Fruit fly (Drosophila melanogaster) whole organism, wandering third instar larva: ENCODE data around the gene mmy.

ENCODE experiments used
- Abd-B ChIP-seq: fragments of >200 bp; optimal IDR thresholded peaks from 2 replicates; lab custom pipeline; 2017; ENCODE audit warnings: missing biosample characterization, missing genetic modification characterization
- CG32264 ChIP-seq: fragments of 200-800 bp; sonication (Bioruptor generic); optimal IDR thresholded peaks from 2 replicates; lab custom pipeline; 2016; ENCODE audit warnings: missing biosample characterization, missing genetic modification characterization
- CG9705 ChIP-seq: fragments of 200-800 bp; sonication (Bioruptor generic); optimal IDR thresholded peaks from 2 replicates; lab custom pipeline; 2018; ENCODE audit warnings: missing biosample characterization, mild to moderate bottlenecking, missing genetic modification characterization
- CrebA ChIP-seq: fragments of 200-800 bp; sonication (Bioruptor generic); optimal IDR thresholded peaks from 2 replicates; lab custom pipeline; 2016; ENCODE audit warnings: missing biosample characterization, mild to moderate bottlenecking, missing genetic modification characterization, borderline replicate concordance
- Dfd ChIP-seq: fragments of >200 bp; optimal IDR thresholded peaks from 2 replicates; lab custom pipeline; 2017; ENCODE audit warnings: missing biosample characterization, missing genetic modification characterization
- Dif ChIP-seq: fragments of 200-275, 200-300 bp; sonication (Bioruptor generic); optimal IDR thresholded peaks from 2 replicates; lab custom pipeline; 2018; ENCODE audit warnings: missing biosample characterization, missing genetic modification characterization; ENCODE audit not compliant: partially characterized antibody
- GATAd ChIP-seq: sonication (Bioruptor generic); optimal IDR thresholded peaks from 2 replicates; lab custom pipeline; 2016; ENCODE audit warnings: missing biosample characterization, missing genetic modification characterization
- HLH106 ChIP-seq: fragments of 200-800 bp; optimal IDR thresholded peaks from 3 replicates; lab custom pipeline; 2019; ENCODE audit warnings: missing biosample characterization, mild to moderate bottlenecking, missing genetic modification characterization, moderate library complexity
- Hnf4 ChIP-seq: fragments of 200-800 bp; sonication (Bioruptor generic); optimal IDR thresholded peaks from 2 replicates; lab custom pipeline; 2016; ENCODE audit warnings: missing biosample characterization, mild to moderate bottlenecking, missing genetic modification characterization
- Hr78 ChIP-seq: fragments of >200 bp; optimal IDR thresholded peaks from 2 replicates; lab custom pipeline; 2017; ENCODE audit warnings: missing biosample characterization, missing genetic modification characterization
- Hr83 ChIP-seq: fragments of 200-300 bp; sonication (Bioruptor generic); optimal IDR thresholded peaks from 2 replicates; lab custom pipeline; 2016; ENCODE audit warnings: missing biosample characterization, mild to moderate bottlenecking, missing genetic modification characterization, moderate library complexity; ENCODE audit not compliant: poor library complexity, severe bottlenecking
- Jra ChIP-seq: sonication (Bioruptor generic); optimal IDR thresholded peaks from 2 replicates; lab custom pipeline; 2016; ENCODE audit warnings: missing biosample characterization, missing genetic modification characterization
- Mio ChIP-seq: sonication (Bioruptor generic); optimal IDR thresholded peaks from 2 replicates; lab custom pipeline; 2016; ENCODE audit warnings: missing biosample characterization, missing genetic modification characterization
- Myc ChIP-seq: fragments of >200 bp; optimal IDR thresholded peaks from 2 replicates; lab custom pipeline; 2017
- N ChIP-seq: fragments of >200 bp; optimal IDR thresholded peaks from 2 replicates; lab custom pipeline; 2018; ENCODE audit warnings: missing biosample characterization, missing external identifiers, missing genetic modification characterization
- OdsH ChIP-seq: fragments of 200-800 bp; sonication (Bioruptor generic); optimal IDR thresholded peaks from 2 replicates; lab custom pipeline; 2016; ENCODE audit warnings: missing biosample characterization, mild to moderate bottlenecking, missing genetic modification characterization
- Rel ChIP-seq, 2 experiments: fragments of 200-800 bp; sonication (Bioruptor generic) in 1 of 2; optimal IDR thresholded peaks; 2 replicates in 1 of 2; 3 replicates in 1 of 2; lab custom pipeline; 2016 to 2019; ENCODE audit warnings: mild to moderate bottlenecking in 2 of 2, missing biosample characterization in 2 of 2, missing genetic modification characterization in 2 of 2, moderate library complexity in 1 of 2
- Sp1 ChIP-seq: fragments of 200-800 bp; sonication (Bioruptor generic); optimal IDR thresholded peaks from 3 replicates; lab custom pipeline; 2019; ENCODE audit warnings: missing biosample characterization, mild to moderate bottlenecking, missing genetic modification characterization, moderate library complexity
- Vsx2 ChIP-seq: fragments of 200-300, 225-300 bp; sonication (Bioruptor generic); optimal IDR thresholded peaks from 2 replicates; lab custom pipeline; 2018; ENCODE audit warnings: missing biosample characterization, missing genetic modification characterization; ENCODE audit not compliant: partially characterized antibody
- br ChIP-seq: fragments of 200-800 bp; sonication (Bioruptor generic); optimal IDR thresholded peaks from 2 replicates; lab custom pipeline; 2016; ENCODE audit warnings: missing biosample characterization, missing genetic modification characterization
- brk ChIP-seq: fragments of 200-800 bp; sonication (Bioruptor generic); optimal IDR thresholded peaks from 2 replicates; lab custom pipeline; 2016; ENCODE audit warnings: missing biosample characterization, mild to moderate bottlenecking, missing genetic modification characterization
- dl ChIP-seq, 2 experiments: fragments of 175-275, 200-275 bp in 1 of 2; fragments of 200-275 bp in 1 of 2; sonication (Bioruptor generic); optimal IDR thresholded peaks; lab custom pipeline; 2018; ENCODE audit warnings: mild to moderate bottlenecking in 2 of 2, missing biosample characterization in 2 of 2, missing genetic modification characterization in 2 of 2, moderate library complexity in 2 of 2; ENCODE audit not compliant: partially characterized antibody in 2 of 2, insufficient read depth in 1 of 2
- dmrt93B ChIP-seq: fragments of 200-800 bp; sonication (Bioruptor generic); optimal IDR thresholded peaks from 2 replicates; lab custom pipeline; 2018; ENCODE audit warnings: missing biosample characterization, mild to moderate bottlenecking, missing genetic modification characterization
- dsf ChIP-seq: sonication (Bioruptor generic); optimal IDR thresholded peaks from 2 replicates; lab custom pipeline; 2016; ENCODE audit warnings: missing biosample characterization, missing genetic modification characterization, borderline replicate concordance
- ey ChIP-seq: fragments of 200-800 bp; sonication (Bioruptor generic); optimal IDR thresholded peaks from 2 replicates; lab custom pipeline; 2016; ENCODE audit warnings: missing biosample characterization, missing genetic modification characterization
- foxo ChIP-seq, 2 experiments: fragments of 200-800 bp; sonication (Bioruptor generic); optimal IDR thresholded peaks; 2 replicates in 1 of 2; 3 replicates in 1 of 2; lab custom pipeline; 2016 to 2017; ENCODE audit warnings: missing biosample characterization in 2 of 2, missing genetic modification characterization in 2 of 2
- fru ChIP-seq: fragments of 200-800 bp; sonication (Bioruptor generic); optimal IDR thresholded peaks from 3 replicates; lab custom pipeline; 2016; ENCODE audit warnings: missing biosample characterization, mild to moderate bottlenecking, missing genetic modification characterization
- h ChIP-seq: fragments of 200-800 bp; sonication (Bioruptor generic); optimal IDR thresholded peaks from 3 replicates; lab custom pipeline; 2016; ENCODE audit warnings: missing biosample characterization, mild to moderate bottlenecking, missing genetic modification characterization
- jim ChIP-seq: fragments of 175-275, 200-325 bp; sonication (Bioruptor generic); optimal IDR thresholded peaks from 2 replicates; lab custom pipeline; 2016; ENCODE audit warnings: missing biosample characterization, mild to moderate bottlenecking, missing genetic modification characterization
- lola ChIP-seq: fragments of >200 bp; optimal IDR thresholded peaks from 2 replicates; lab custom pipeline; 2017; ENCODE audit warnings: missing biosample characterization, missing genetic modification characterization
- pan ChIP-seq: fragments of >200 bp; optimal IDR thresholded peaks from 2 replicates; lab custom pipeline; 2017
- psq ChIP-seq: fragments of 200-800 bp; sonication (Bioruptor generic); optimal IDR thresholded peaks from 3 replicates; lab custom pipeline; 2017; ENCODE audit warnings: missing biosample characterization, mild to moderate bottlenecking, missing genetic modification characterization, moderate library complexity
- rgr ChIP-seq: fragments of 200-800 bp; sonication (Bioruptor generic); optimal IDR thresholded peaks from 3 replicates; lab custom pipeline; 2016; ENCODE audit warnings: missing biosample characterization, mild to moderate bottlenecking, missing genetic modification characterization
- sage ChIP-seq: fragments of 200-800 bp; sonication (Bioruptor generic); optimal IDR thresholded peaks from 2 replicates; lab custom pipeline; 2016; ENCODE audit warnings: missing biosample characterization, mild to moderate bottlenecking, missing genetic modification characterization
- sv ChIP-seq: fragments of 200-800 bp; sonication (Bioruptor generic); optimal IDR thresholded peaks from 3 replicates; lab custom pipeline; 2016; ENCODE audit warnings: missing biosample characterization, missing genetic modification characterization
- tai ChIP-seq: sonication (Bioruptor generic); optimal IDR thresholded peaks from 2 replicates; lab custom pipeline; 2016; ENCODE audit warnings: missing biosample characterization, missing genetic modification characterization
- usp ChIP-seq: fragments of >200 bp; optimal IDR thresholded peaks from 2 replicates; lab custom pipeline; 2017; ENCODE audit warnings: missing biosample characterization, missing genetic modification characterization
- woc ChIP-seq: sonication (Bioruptor generic); optimal IDR thresholded peaks from 2 replicates; lab custom pipeline; 2016; ENCODE audit warnings: missing biosample characterization, mild to moderate bottlenecking, missing genetic modification characterization

The mmy gene

DNA sequence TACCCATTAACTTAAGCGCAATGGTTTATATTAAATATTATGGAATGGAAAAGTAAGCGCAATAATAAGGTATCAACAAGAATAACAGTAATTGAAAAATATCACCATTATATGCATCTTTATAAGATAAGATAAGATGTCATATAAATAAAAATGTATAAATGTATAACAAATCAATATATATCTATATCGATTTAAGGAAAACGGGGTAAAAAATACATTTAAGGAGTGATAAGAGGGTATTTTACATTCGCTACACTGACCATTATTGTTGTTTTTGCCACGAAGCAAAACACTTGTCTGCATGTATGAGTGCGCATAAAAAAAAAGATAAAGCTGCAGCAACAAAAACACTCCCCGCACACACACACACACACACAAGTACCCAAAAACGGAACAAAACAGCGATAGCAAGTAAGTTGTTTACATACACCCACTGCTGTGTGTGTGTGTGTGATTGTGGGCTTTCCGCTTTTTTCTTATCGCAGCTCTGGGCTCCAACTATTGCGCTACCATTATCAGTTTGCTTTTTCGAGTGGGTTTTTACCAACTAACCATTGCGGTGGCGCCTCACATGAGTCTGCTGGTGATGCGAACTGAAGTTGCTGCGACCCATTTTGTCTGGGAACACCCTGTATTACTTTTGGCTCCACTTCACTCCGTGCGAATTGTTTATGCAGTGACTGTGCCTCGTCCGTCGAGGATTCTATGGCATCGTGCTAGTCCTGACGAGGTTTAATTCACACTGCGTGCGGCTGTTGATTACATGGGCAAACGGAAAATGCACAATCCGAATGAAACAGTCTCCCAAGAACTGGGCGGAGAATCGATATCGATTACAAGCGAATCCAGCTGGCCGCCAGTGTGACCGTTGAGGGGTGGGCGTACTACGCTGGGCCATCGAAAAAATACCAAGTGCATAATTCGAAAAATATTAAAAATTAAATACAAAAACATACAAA lies at the start of gene mmy:
TSS of gene mmy (minus strand) at position 829 of the 962 bp plus-strand sequence.
- no peak for TF ChIP-seq Hr78 (GFP tag; lab: Kevin White, UChicago)
- peak; percentile 64 for TF ChIP-seq fru (GFP tag; lab: Kevin White, UChicago)
- no peak for TF ChIP-seq Hnf4 (GFP tag; lab: Kevin White, UChicago)
- no peak for TF ChIP-seq tai
- peak; percentile 49 for TF ChIP-seq Hr83 (GFP tag; lab: Kevin White, UChicago)
- no peak for TF ChIP-seq lola (GFP tag; lab: Kevin White, UChicago)
- peak; percentile 62 for TF ChIP-seq pan
- TF ChIP-seq Jra (GFP tag; lab: Kevin White, UChicago) = peak; percentile 33
- peak; percentile 77 for TF ChIP-seq jim (GFP tag; lab: Kevin White, UChicago)
- TF ChIP-seq br (GFP tag; lab: Kevin White, UChicago) = peak; percentile 45
- no peak for TF ChIP-seq CG32264 (GFP tag; lab: Kevin White, UChicago)
- TF ChIP-seq Vsx2 (GFP tag; lab: Kevin White, UChicago) = no peak
- peak; percentile 51 for TF ChIP-seq OdsH (GFP tag; lab: Kevin White, UChicago)
- TF ChIP-seq HLH106 = peak; percentile 53
- peak; percentile 70 for TF ChIP-seq Sp1 (GFP tag; lab: Kevin White, UChicago)
- peak; percentile 52 for TF ChIP-seq sage (GFP tag; lab: Kevin White, UChicago)
- peak; percentile 24 for TF ChIP-seq brk (GFP tag; lab: Kevin White, UChicago)
- no peak for TF ChIP-seq usp (GFP tag; lab: Kevin White, UChicago)
- peak; percentile 66 for TF ChIP-seq rgr
- TF ChIP-seq dsf (GFP tag; lab: Kevin White, UChicago) = no peak
- TF ChIP-seq Rel (GFP tag; optimal IDR thresholded peaks at IDR 0.05; lab: Kevin White, UChicago) = peak; percentile 35
- TF ChIP-seq Rel (tag; optimal IDR thresholded peaks at IDR 0.05; lab: Kevin White, UChicago) = peak; percentile 92
- TF ChIP-seq psq (GFP tag; lab: Kevin White, UChicago) = peak; percentile 11
- peak in 1 of 2 experiments; percentile 59 for TF ChIP-seq foxo (GFP tag; optimal IDR thresholded peaks at IDR 0.05; lab: Kevin White, UChicago)
- no peak for TF ChIP-seq Myc (lab: Kevin White, UChicago)
- TF ChIP-seq h (GFP tag; lab: Kevin White, UChicago) = peak; percentile 38
- no peak for TF ChIP-seq Mio (GFP tag; lab: Kevin White, UChicago)
- TF ChIP-seq GATAd (GFP tag; lab: Kevin White, UChicago) = no peak
- no peak for TF ChIP-seq Abd-B (GFP tag; lab: Kevin White, UChicago)
- TF ChIP-seq sv (GFP tag; lab: Kevin White, UChicago) = no peak
- no peak for TF ChIP-seq Dif
- TF ChIP-seq dl (GFP tag; optimal IDR thresholded peaks at IDR 0.05; lab: Kevin White, UChicago; ENCODE audit: insufficient read depth in 1 of 2, partially characterized antibody in 2 of 2) = peak; percentile 19 to 53
- TF ChIP-seq ey (GFP tag; lab: Kevin White, UChicago) = peak; percentile 34
- no peak for TF ChIP-seq CG9705 (GFP tag; lab: Kevin White, UChicago)
- no peak for TF ChIP-seq Dfd
- TF ChIP-seq dmrt93B (GFP tag; lab: Kevin White, UChicago) = no peak
- TF ChIP-seq CrebA (GFP tag; lab: Kevin White, UChicago) = no peak
- peak; percentile 9 for TF ChIP-seq woc
- peak; percentile 56 for TF ChIP-seq N (GFP tag; lab: Kevin White, UChicago)
- TF ChIP-seq, all 38 proteins: peak for 20

DNA sequence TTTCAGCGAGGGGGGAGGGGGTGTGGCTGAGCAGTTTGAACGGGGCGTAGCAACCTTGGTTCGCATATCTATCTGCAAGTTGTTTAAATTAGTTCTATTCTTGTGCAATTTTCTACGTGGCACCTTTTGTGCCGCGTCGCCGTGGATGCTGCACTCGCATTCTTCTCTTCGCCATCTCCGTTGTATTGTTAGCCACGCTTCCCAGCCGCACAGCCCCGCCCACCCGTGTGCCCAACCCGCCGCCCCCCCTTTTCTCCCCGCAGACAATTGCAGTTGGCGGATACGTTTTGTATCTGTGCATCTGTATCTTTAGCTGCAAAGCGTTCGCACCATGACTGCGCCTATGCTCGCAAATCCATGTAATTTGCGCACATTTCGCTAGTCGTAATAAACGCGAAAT lies 40.2 kb upstream of the mmy start:
- TF ChIP-seq ey (GFP tag; lab: Kevin White, UChicago) (no peak), CrebA (GFP tag; lab: Kevin White, UChicago) (no peak), pan (no peak), OdsH (GFP tag; lab: Kevin White, UChicago) (no peak), usp (GFP tag; lab: Kevin White, UChicago) (no peak), HLH106 (no peak), psq (GFP tag; lab: Kevin White, UChicago) (no peak), CG9705 (GFP tag; lab: Kevin White, UChicago) (no peak), dl (GFP tag; optimal IDR thresholded peaks at IDR 0.05; lab: Kevin White, UChicago; ENCODE audit: insufficient read depth in 1 of 2, partially characterized antibody in 2 of 2) (no peak), dsf (GFP tag; lab: Kevin White, UChicago) (no peak), Dif (no peak), Sp1 (GFP tag; lab: Kevin White, UChicago) (no peak), Mio (GFP tag; lab: Kevin White, UChicago) (no peak), GATAd (GFP tag; lab: Kevin White, UChicago) (no peak), Abd-B (GFP tag; lab: Kevin White, UChicago) (no peak), fru (GFP tag; lab: Kevin White, UChicago) (no peak), brk (GFP tag; lab: Kevin White, UChicago) (no peak), Myc (lab: Kevin White, UChicago) (no peak)
- TF ChIP-seq, all 38 proteins: peak for 0
